Fruit fly (Drosophila melanogaster) whole organism, embryonic: Measurements from ENCODE around the gene nenya.

Experiments
- ATbp ChIP-seq: fragments of 200-800 bp; sonication (Bioruptor generic); optimal IDR thresholded peaks from 2 replicates; lab custom pipeline; 2017; ENCODE audit warnings: missing biosample characterization, mild to moderate bottlenecking, missing genetic modification characterization, missing genetic modification reagents
- Abd-B ChIP-seq: fragments of 200-800 bp; sonication (Bioruptor generic); optimal IDR thresholded peaks from 2 replicates; lab custom pipeline; 2018; ENCODE audit warnings: missing biosample characterization, mild to moderate bottlenecking, missing genetic modification characterization, moderate library complexity
- Adf1 ChIP-seq: fragments of 200-800 bp; sonication (Bioruptor generic); IDR thresholded peaks from 2 replicates; pipeline ENCODE4 v1.3.6; 2022; ENCODE audit warnings: missing biosample characterization, missing genetic modification characterization
- Aef1 ChIP-seq: fragments of 200-800 bp; sonication (Bioruptor generic); IDR thresholded peaks from 3 replicates; pipeline ENCODE4 v1.3.6; 2022; ENCODE audit warnings: missing biosample characterization, missing genetic modification characterization
- CG15073 ChIP-seq: fragments of 200-800 bp; sonication (Bioruptor generic); optimal IDR thresholded peaks from 2 replicates; lab custom pipeline; 2016; ENCODE audit warnings: missing biosample characterization, missing genetic modification characterization
- CG15514 ChIP-seq: fragments of 200-800 bp; sonication (Bioruptor generic); optimal IDR thresholded peaks from 3 replicates; lab custom pipeline; 2017; ENCODE audit warnings: missing biosample characterization, missing genetic modification characterization, mild to moderate bottlenecking, moderate library complexity, missing genetic modification reagents
- CG16779 ChIP-seq: fragments of 200-800 bp; sonication (Bioruptor generic); IDR thresholded peaks from 2 replicates; pipeline ENCODE4 v1.3.6; 2022; ENCODE audit warnings: missing biosample characterization, missing genetic modification characterization
- CG1792 ChIP-seq: fragments of 200-800 bp; sonication (Bioruptor generic); optimal IDR thresholded peaks from 2 replicates; lab custom pipeline; 2016; ENCODE audit warnings: missing biosample characterization, missing genetic modification characterization
- CG2875 ChIP-seq: fragments of 200-800 bp; sonication (Bioruptor generic); optimal IDR thresholded peaks from 2 replicates; lab custom pipeline; 2017; ENCODE audit warnings: missing biosample characterization, mild to moderate bottlenecking, missing genetic modification characterization, missing genetic modification reagents
- CG3163 ChIP-seq: fragments of 200-800 bp; sonication (Bioruptor generic); optimal IDR thresholded peaks from 3 replicates; lab custom pipeline; 2016; ENCODE audit warnings: missing biosample characterization, missing genetic modification characterization
- CG32767 ChIP-seq: fragments of 200-800 bp; sonication (Bioruptor generic); IDR thresholded peaks from 2 replicates; pipeline ENCODE4 v1.3.6; 2022; ENCODE audit warnings: missing biosample characterization, missing genetic modification characterization
- CG32772 ChIP-seq: fragments of 200-800 bp; sonication (Bioruptor generic); IDR thresholded peaks from 2 replicates; pipeline ENCODE4 v1.3.6; 2022; ENCODE audit warnings: missing biosample characterization, missing genetic modification characterization
- CG43689 ChIP-seq: fragments of 200-800 bp; sonication (Bioruptor generic); IDR thresholded peaks from 2 replicates; pipeline ENCODE4 v1.3.6; 2022; ENCODE audit warnings: missing biosample characterization, missing genetic modification characterization
- CG4424 ChIP-seq: fragments of 200-800 bp; sonication (Bioruptor generic); optimal IDR thresholded peaks from 3 replicates; lab custom pipeline; 2016; ENCODE audit warnings: missing biosample characterization, missing genetic modification characterization
- CG4820 ChIP-seq: fragments of 200-800 bp; sonication (Bioruptor generic); optimal IDR thresholded peaks from 3 replicates; lab custom pipeline; 2016; ENCODE audit warnings: missing biosample characterization, missing genetic modification characterization
- CG6175 ChIP-seq: fragments of 200-800 bp; sonication (Bioruptor generic); IDR thresholded peaks from 3 replicates; pipeline ENCODE4 v1.3.6; 2022; ENCODE audit warnings: missing biosample characterization, missing genetic modification characterization
- CG6272 ChIP-seq: fragments of 200-800 bp; sonication (Bioruptor generic); IDR thresholded peaks from 2 replicates; pipeline ENCODE4 v1.3.6; 2022; ENCODE audit warnings: missing biosample characterization, missing genetic modification characterization
- CG7372 ChIP-seq: fragments of 200-800 bp; sonication (Bioruptor generic); IDR thresholded peaks from 2 replicates; pipeline ENCODE4 v1.3.6; 2022; ENCODE audit warnings: missing biosample characterization, missing genetic modification characterization
- CG7786 ChIP-seq: fragments of 200-800 bp; sonication (Bioruptor generic); optimal IDR thresholded peaks from 2 replicates; lab custom pipeline; 2016; ENCODE audit warnings: missing biosample characterization, missing genetic modification characterization
- CG8478 ChIP-seq: fragments of >200 bp; optimal IDR thresholded peaks from 2 replicates; lab custom pipeline; 2018
- CG8944 ChIP-seq: fragments of 200-800 bp; sonication (Bioruptor generic); optimal IDR thresholded peaks from 3 replicates; lab custom pipeline; 2016; ENCODE audit warnings: missing biosample characterization, missing genetic modification characterization
- CG9817 ChIP-seq: fragments of 200-800 bp; sonication (Bioruptor generic); optimal IDR thresholded peaks from 2 replicates; lab custom pipeline; 2018; ENCODE audit warnings: missing biosample characterization, mild to moderate bottlenecking, missing genetic modification characterization, moderate library complexity
- D ChIP-seq, 2 experiments: fragments of 200-800 bp in 1 of 2; fragments of >200 bp in 1 of 2; sonication (Bioruptor generic) in 1 of 2; optimal IDR thresholded peaks; 2 replicates in 1 of 2; 3 replicates in 1 of 2; lab custom pipeline; 2017; ENCODE audit warnings: mild to moderate bottlenecking in 1 of 2, missing biosample characterization in 1 of 2, missing genetic modification characterization in 1 of 2, missing genetic modification reagents in 1 of 2
- Doc2 ChIP-seq: fragments of 200-800 bp; sonication (Bioruptor generic); IDR thresholded peaks from 2 replicates; pipeline ENCODE4 v1.3.6; 2022; ENCODE audit warnings: missing biosample characterization, missing genetic modification characterization
- HLH4C ChIP-seq: fragments of 200-800 bp; sonication (Bioruptor generic); IDR thresholded peaks from 3 replicates; pipeline ENCODE4 v1.3.6; 2022; ENCODE audit warnings: missing biosample characterization, missing genetic modification characterization; ENCODE audit not compliant: partially characterized antibody
- Hr3 ChIP-seq: fragments of 200-800 bp; sonication (Bioruptor generic); optimal IDR thresholded peaks from 3 replicates; lab custom pipeline; 2016; ENCODE audit warnings: missing biosample characterization, missing genetic modification characterization
- Mad ChIP-seq: fragments of 200-800 bp; sonication (Bioruptor generic); optimal IDR thresholded peaks from 2 replicates; lab custom pipeline; 2016; ENCODE audit warnings: missing biosample characterization, missing genetic modification characterization
- Max ChIP-seq: fragments of 200-800 bp; sonication (Bioruptor generic); optimal IDR thresholded peaks from 2 replicates; lab custom pipeline; 2016; ENCODE audit warnings: missing biosample characterization, mild to moderate bottlenecking, missing genetic modification characterization
- Meics ChIP-seq: fragments of 200-800 bp; sonication (Bioruptor generic); optimal IDR thresholded peaks from 2 replicates; lab custom pipeline; 2017; ENCODE audit warnings: missing biosample characterization, mild to moderate bottlenecking, missing genetic modification characterization
- NC2β ChIP-seq: fragments of 200-800 bp; sonication (Bioruptor generic); optimal IDR thresholded peaks from 2 replicates; lab custom pipeline; 2016; ENCODE audit warnings: missing biosample characterization, missing genetic modification characterization
- NK7.1 ChIP-seq: fragments of 200-800 bp; sonication (Bioruptor generic); optimal IDR thresholded peaks from 3 replicates; lab custom pipeline; 2016; ENCODE audit warnings: missing biosample characterization, missing genetic modification characterization
- Nf-YC ChIP-seq: fragments of 200-800 bp; optimal IDR thresholded peaks from 3 replicates; lab custom pipeline; 2019; ENCODE audit warnings: missing biosample characterization, mild to moderate bottlenecking, missing genetic modification characterization, moderate library complexity
- Oaz ChIP-seq: fragments of 200-800 bp; sonication (Bioruptor generic); IDR thresholded peaks from 2 replicates; pipeline ENCODE4 v1.3.6; 2022; ENCODE audit warnings: missing biosample characterization, missing genetic modification characterization
- ab ChIP-seq: fragments of 200-800 bp; sonication (Bioruptor generic); optimal IDR thresholded peaks from 2 replicates; lab custom pipeline; 2016; ENCODE audit warnings: missing biosample characterization, missing genetic modification characterization
- br ChIP-seq: fragments of >200 bp; optimal IDR thresholded peaks from 2 replicates; lab custom pipeline; 2017
- da ChIP-seq: fragments of 200-800 bp; sonication (Bioruptor generic); optimal IDR thresholded peaks from 2 replicates; lab custom pipeline; 2016; ENCODE audit warnings: missing biosample characterization, missing genetic modification characterization
- dati ChIP-seq: fragments of 200-800 bp; sonication (Bioruptor generic); IDR thresholded peaks from 2 replicates; pipeline ENCODE4 v1.3.6; 2022; ENCODE audit warnings: missing biosample characterization, missing genetic modification characterization
- dm ChIP-seq: fragments of 200-800 bp; sonication (Bioruptor generic); optimal IDR thresholded peaks from 3 replicates; lab custom pipeline; 2016; ENCODE audit warnings: missing biosample characterization, missing genetic modification characterization
- dmrt99B ChIP-seq: fragments of 200-800 bp; sonication (Bioruptor generic); optimal IDR thresholded peaks from 2 replicates; lab custom pipeline; 2018; ENCODE audit warnings: missing biosample characterization, mild to moderate bottlenecking, missing genetic modification characterization, moderate library complexity
- eyg ChIP-seq: fragments of 200-800 bp; sonication (Bioruptor generic); optimal IDR thresholded peaks from 3 replicates; lab custom pipeline; 2016; ENCODE audit warnings: missing biosample characterization, missing genetic modification characterization
- fd64A ChIP-seq: fragments of 200-800 bp; sonication (Bioruptor generic); optimal IDR thresholded peaks from 3 replicates; lab custom pipeline; 2018; ENCODE audit warnings: missing biosample characterization, mild to moderate bottlenecking, missing genetic modification characterization
- her ChIP-seq: fragments of 200-800 bp; sonication (Bioruptor generic); optimal IDR thresholded peaks from 2 replicates; lab custom pipeline; 2016; ENCODE audit warnings: missing biosample characterization, missing genetic modification characterization
- kah ChIP-seq: fragments of 200-800 bp; sonication (Bioruptor generic); optimal IDR thresholded peaks from 2 replicates; lab custom pipeline; 2018; ENCODE audit warnings: missing biosample characterization, mild to moderate bottlenecking, missing genetic modification characterization
- kni ChIP-seq: fragments of 200-800 bp; sonication (Bioruptor generic); optimal IDR thresholded peaks from 3 replicates; lab custom pipeline; 2017; ENCODE audit warnings: mild to moderate bottlenecking, missing biosample characterization, missing genetic modification reagents, missing genetic modification characterization
- maf-S ChIP-seq: fragments of 200-800 bp; sonication (Bioruptor generic); optimal IDR thresholded peaks from 2 replicates; lab custom pipeline; 2016; ENCODE audit warnings: missing biosample characterization, missing genetic modification characterization
- prd ChIP-seq, 3 experiments: fragments of >200 bp in 2 of 3; fragments of 200-800 bp in 1 of 3; sonication (Bioruptor generic) in 1 of 3; optimal IDR thresholded peaks in 2 of 3; IDR thresholded peaks in 1 of 3; 2 replicates in 2 of 3; 3 replicates in 1 of 3; pipeline versions ENCODE4 v1.3.6 to Lab custom; 2017 to 2022; ENCODE audit warnings: missing biosample characterization in 1 of 3, missing genetic modification characterization in 1 of 3
- row ChIP-seq: fragments of 200-800 bp; sonication (Bioruptor generic); IDR thresholded peaks from 3 replicates; pipeline ENCODE4 v1.3.6; 2022; ENCODE audit warnings: missing biosample characterization, missing genetic modification characterization
- schlank ChIP-seq: fragments of 200-800 bp; sonication (Bioruptor generic); optimal IDR thresholded peaks from 2 replicates; lab custom pipeline; 2018; ENCODE audit warnings: missing biosample characterization, mild to moderate bottlenecking, missing genetic modification characterization
- slbo ChIP-seq: fragments of 200-800 bp; sonication (Bioruptor generic); IDR thresholded peaks from 2 replicates; pipeline ENCODE4 v1.3.6; 2022; ENCODE audit warnings: missing biosample characterization, missing genetic modification characterization
- tin ChIP-seq: fragments of 200-800 bp; sonication (Bioruptor generic); optimal IDR thresholded peaks from 3 replicates; lab custom pipeline; 2016; ENCODE audit warnings: missing biosample characterization, missing genetic modification characterization
- wdn ChIP-seq: fragments of 200-800 bp; sonication (Bioruptor generic); IDR thresholded peaks from 2 replicates; pipeline ENCODE4 v1.3.6; 2022; ENCODE audit warnings: missing biosample characterization, missing genetic modification characterization

nenya gene

DNA sequence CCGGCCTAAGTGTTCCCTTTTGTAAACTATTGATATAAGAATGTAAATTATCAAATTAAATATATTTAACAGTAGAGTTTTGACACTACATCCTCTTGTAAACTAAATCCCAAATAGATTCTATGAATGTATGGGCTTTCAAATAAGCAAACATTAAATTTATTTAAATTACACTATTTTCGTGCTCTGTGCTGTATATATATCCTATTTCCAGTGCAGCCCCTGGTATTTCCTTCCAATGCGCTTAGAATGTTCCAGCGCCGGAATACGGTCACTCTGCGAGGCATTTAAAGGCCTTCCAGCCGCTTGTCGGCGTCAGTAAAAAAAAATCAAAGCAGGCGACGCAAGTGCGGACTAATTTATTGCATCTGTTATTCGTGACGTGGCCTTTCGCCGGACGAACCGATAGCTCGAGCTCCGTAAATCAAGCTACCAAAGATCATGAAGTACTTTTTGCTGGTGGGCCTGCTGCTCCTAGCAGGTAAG, 20.5 kb upstream of the nenya start, which contains the start of gene Gp93 (continued):
- TF ChIP-seq CG7372 (GFP tag; lab: Robert Waterston, UW), result peak; percentile 40; the same call in 1 of the 2 replicates
- no peak for TF ChIP-seq CG8478 (lab: Kevin White, UChicago)
- TF ChIP-seq prd (optimal IDR thresholded peaks at IDR 0.05; lab: Kevin White, UChicago), result no peak
- peak; percentile 80 for TF ChIP-seq prd (GFP tag; IDR thresholded peaks at IDR 0.05; lab: Robert Waterston, UW)
- TF ChIP-seq dati (GFP tag; lab: Robert Waterston, UW), result no peak
- no peak for TF ChIP-seq CG15073 (GFP tag; lab: Kevin White, UChicago)
- TF ChIP-seq maf-S (GFP tag; lab: Kevin White, UChicago), result no peak
- TF ChIP-seq CG7786 (GFP tag; lab: Kevin White, UChicago), result no peak
- TF ChIP-seq dm, result peak; percentile 20
- peak; percentile 61 for TF ChIP-seq Abd-B (GFP tag; lab: Kevin White, UChicago)
- no peak for TF ChIP-seq schlank (tag; lab: Kevin White, UChicago)
- peak; percentile 31 for TF ChIP-seq tin (GFP tag; lab: Kevin White, UChicago)
- peak; percentile 13 for TF ChIP-seq CG15514 (GFP tag; lab: Kevin White, UChicago)
- TF ChIP-seq CG4820, result peak; percentile 29
- TF ChIP-seq HLH4C (GFP tag; lab: Robert Waterston, UW), result no peak; the same call in 2 of the 3 replicates
- TF ChIP-seq kah (GFP tag; lab: Kevin White, UChicago), result no peak
- TF ChIP-seq NK7.1 (GFP tag; lab: Kevin White, UChicago), result no peak
- TF ChIP-seq kni (GFP tag; lab: Kevin White, UChicago), result no peak
- no peak for TF ChIP-seq Max (GFP tag; lab: Kevin White, UChicago)
- peak; percentile 41 for TF ChIP-seq NC2β (GFP tag; lab: Kevin White, UChicago)
- no peak for TF ChIP-seq CG1792 (GFP tag; lab: Kevin White, UChicago)
- TF ChIP-seq row (GFP tag; lab: Robert Waterston, UW), result peak; percentile 79
- TF ChIP-seq CG16779, result no peak
- TF ChIP-seq ATbp (GFP tag; lab: Kevin White, UChicago), result peak; percentile 26
- no peak for TF ChIP-seq CG3163 (GFP tag; lab: Kevin White, UChicago)
- no peak for TF ChIP-seq Doc2 (GFP tag; lab: Robert Waterston, UW)
- 0 out of 2 replicates have a peak, but pooled peaks have one; percentile 5 for TF ChIP-seq wdn
- TF ChIP-seq Meics (GFP tag; lab: Kevin White, UChicago), result peak; percentile 53
- TF ChIP-seq CG6272, result peak; percentile 40; the same call in 1 of the 2 replicates
- TF ChIP-seq CG8944 (GFP tag; lab: Kevin White, UChicago), result no peak
- peak; percentile 86 for TF ChIP-seq slbo (GFP tag; lab: Robert Waterston, UW)
- TF ChIP-seq CG6175 (GFP tag; lab: Robert Waterston, UW), result no peak
- peak; percentile 50 for TF ChIP-seq CG4424
- TF ChIP-seq dmrt99B (tag; lab: Kevin White, UChicago), result no peak
- TF ChIP-seq Mad (GFP tag; lab: Kevin White, UChicago), result no peak
- TF ChIP-seq D (optimal IDR thresholded peaks at IDR 0.05; lab: Kevin White, UChicago), result no peak
- TF ChIP-seq D (GFP tag; optimal IDR thresholded peaks at IDR 0.05; lab: Kevin White, UChicago), result no peak
- TF ChIP-seq CG32772 (GFP tag; lab: Robert Waterston, UW), result peak; percentile 74
- TF ChIP-seq eyg (GFP tag; lab: Kevin White, UChicago), result no peak
- TF ChIP-seq br (lab: Kevin White, UChicago), result no peak
- TF ChIP-seq CG43689 (GFP tag; lab: Robert Waterston, UW), result no peak
- TF ChIP-seq Hr3 (GFP tag; lab: Kevin White, UChicago), result peak; percentile 58
- peak; percentile 18 for TF ChIP-seq CG2875 (GFP tag; lab: Kevin White, UChicago)
- TF ChIP-seq CG32767 (GFP tag; lab: Robert Waterston, UW), result no peak; the same call in 1 of the 2 replicates
- TF ChIP-seq da, result no peak
- TF ChIP-seq Aef1 (GFP tag; lab: Robert Waterston, UW), result peak; percentile 55; the same call in 2 of the 3 replicates
- no peak for TF ChIP-seq Nf-YC
- TF ChIP-seq Oaz, result peak; percentile 21; the same call in 1 of the 2 replicates
- TF ChIP-seq her (GFP tag; lab: Kevin White, UChicago), result peak; percentile 18
- no peak for TF ChIP-seq ab (GFP tag; lab: Kevin White, UChicago)
- peak; percentile 37; the same call in 1 of the 2 replicates for TF ChIP-seq Adf1 (GFP tag; lab: Robert Waterston, UW)
- peak; percentile 46 for TF ChIP-seq CG9817
- no peak for TF ChIP-seq fd64A (GFP tag; lab: Kevin White, UChicago)
